Worm (Caenorhabditis elegans) whole organism, L1 larva: Measurements from ENCODE around the gene nhr-253.
A peak's percentile ranks its signal among the peaks of the same experiment; 100 is the strongest.

Experiments used
- C16A3.4 ChIP-seq: fragments of 150-350 bp; optimal IDR thresholded peaks from 2 replicates; lab custom pipeline; 2014; ENCODE audit warnings: missing biosample characterization, missing genetic modification characterization
- aha-1 ChIP-seq: fragments of 150-350 bp; optimal IDR thresholded peaks from 2 replicates; lab custom pipeline; 2014; ENCODE audit warnings: missing biosample characterization, missing genetic modification characterization
- aly-2 ChIP-seq: fragments of 150-350 bp; optimal IDR thresholded peaks from 2 replicates; lab custom pipeline; 2014; ENCODE audit warnings: missing biosample characterization, missing genetic modification characterization
- blmp-1 ChIP-seq: fragments of 150-350 bp; optimal IDR thresholded peaks from 2 replicates; lab custom pipeline; 2014; ENCODE audit warnings: missing biosample characterization, missing genetic modification characterization
- ces-1 ChIP-seq: fragments of 150-350 bp; optimal IDR thresholded peaks from 2 replicates; lab custom pipeline; 2014; ENCODE audit warnings: missing biosample characterization, missing genetic modification reagents, missing genetic modification characterization
- dpl-1 ChIP-seq, 3 experiments: fragments of 150-350 bp in 2 of 3; sonication (generic microtip) in 1 of 3; optimal IDR thresholded peaks; 2 replicates each; lab custom pipeline; 2014 to 2017; ENCODE audit warnings: missing biosample characterization in 3 of 3, missing genetic modification characterization in 3 of 3, missing genetic modification reagents in 3 of 3
- efl-1 ChIP-seq, 4 experiments: fragments of 150-350 bp; optimal IDR thresholded peaks in 3 of 4; peaks in 1 of 4; 1 replicate in 1 of 4; 2 replicates in 3 of 4; lab custom pipeline; 2014; ENCODE audit warnings: missing biosample characterization in 2 of 4, missing genetic modification characterization in 2 of 4, missing genetic modification reagents in 2 of 4
- egl-27 ChIP-seq, 2 experiments: fragments of 150-350 bp in 1 of 2; sonication (generic microtip); optimal IDR thresholded peaks; 3 replicates each; lab custom pipeline; 2017 to 2018; ENCODE audit warnings: missing biosample characterization in 2 of 2, missing genetic modification characterization in 2 of 2, missing genetic modification reagents in 2 of 2
- elt-2 ChIP-seq: sonication (generic microtip); optimal IDR thresholded peaks from 2 replicates; lab custom pipeline; 2016; ENCODE audit warnings: missing genetic modification characterization, mild to moderate bottlenecking, inconsistent platforms, missing compliant biosample characterization, missing genetic modification reagents
- elt-3 ChIP-seq, 6 experiments: fragments of 150-350 bp in 1 of 6; sonication (generic microtip); optimal IDR thresholded peaks; 2 replicates each; lab custom pipeline; 2017 to 2018; ENCODE audit warnings: missing biosample characterization in 6 of 6, missing genetic modification characterization in 6 of 6, inconsistent platforms in 1 of 6
- fkh-4 ChIP-seq: sonication (generic microtip); optimal IDR thresholded peaks from 2 replicates; lab custom pipeline; 2016; ENCODE audit warnings: missing compliant biosample characterization, missing genetic modification characterization, borderline replicate concordance
- grh-1 ChIP-seq: fragments of 200-800 bp; sonication (Bioruptor generic); IDR thresholded peaks from 2 replicates; pipeline ENCODE4 v1.3.6; 2022; ENCODE audit warnings: missing genetic modification reagents, missing genetic modification characterization, missing compliant biosample characterization
- hlh-4 ChIP-seq: sonication (generic microtip); optimal IDR thresholded peaks from 2 replicates; lab custom pipeline; 2016; ENCODE audit warnings: mild to moderate bottlenecking, missing genetic modification characterization, missing compliant biosample characterization
- jun-1 ChIP-seq: fragments of 150-350 bp; optimal IDR thresholded peaks from 2 replicates; lab custom pipeline; 2014; ENCODE audit warnings: missing biosample characterization, missing genetic modification reagents, missing genetic modification characterization
- lin-14 ChIP-seq: fragments of 200-800 bp; sonication (Bioruptor generic); optimal IDR thresholded peaks from 2 replicates; lab custom pipeline; 2018; ENCODE audit warnings: mild to moderate bottlenecking, missing genetic modification characterization, moderate library complexity, missing compliant biosample characterization
- lin-35 ChIP-seq, 2 experiments: fragments of 150-350 bp; optimal IDR thresholded peaks; 2 replicates each; lab custom pipeline; 2014; ENCODE audit warnings: missing biosample characterization in 2 of 2, missing genetic modification characterization in 2 of 2, missing genetic modification reagents in 2 of 2
- lsy-2 ChIP-seq, 2 experiments: fragments of 150-350 bp; optimal IDR thresholded peaks; 2 replicates each; lab custom pipeline; 2014; ENCODE audit warnings: missing biosample characterization in 2 of 2, missing genetic modification characterization in 2 of 2
- mab-9 ChIP-seq: fragments of 200-800 bp; sonication (Bioruptor generic); IDR thresholded peaks from 2 replicates; pipeline ENCODE4 v1.3.6; 2022; ENCODE audit warnings: missing genetic modification reagents, missing genetic modification characterization, missing compliant biosample characterization
- mdl-1 ChIP-seq, 2 experiments: fragments of 150-350 bp; optimal IDR thresholded peaks; 2 replicates each; lab custom pipeline; 2014 to 2017; ENCODE audit warnings: missing biosample characterization in 2 of 2, missing genetic modification characterization in 2 of 2, inconsistent platforms in 1 of 2
- nhr-19 ChIP-seq: fragments of 200-800 bp; sonication (Bioruptor generic); conservative IDR thresholded peaks from 2 replicates; pipeline ENCODE4 v1.3.6; 2022; ENCODE audit warnings: missing genetic modification characterization, missing compliant biosample characterization
- nhr-20 ChIP-seq: sonication (generic microtip); optimal IDR thresholded peaks from 2 replicates; lab custom pipeline; 2016; ENCODE audit warnings: mild to moderate bottlenecking, missing genetic modification characterization, missing compliant biosample characterization
- nhr-28 ChIP-seq: fragments of 150-350 bp; optimal IDR thresholded peaks from 2 replicates; lab custom pipeline; 2014; ENCODE audit warnings: missing biosample characterization, missing genetic modification characterization
- nhr-47 ChIP-seq: sonication (generic microtip); optimal IDR thresholded peaks from 2 replicates; lab custom pipeline; 2016; ENCODE audit warnings: mild to moderate bottlenecking, missing genetic modification characterization, moderate library complexity, missing compliant biosample characterization
- nhr-71 ChIP-seq: sonication (generic microtip); optimal IDR thresholded peaks from 2 replicates; lab custom pipeline; 2016; ENCODE audit warnings: mild to moderate bottlenecking, missing genetic modification characterization, moderate library complexity, missing compliant biosample characterization
- nhr-77 ChIP-seq: fragments of 150-350 bp; optimal IDR thresholded peaks from 2 replicates; lab custom pipeline; 2014; ENCODE audit warnings: missing biosample characterization, missing genetic modification characterization
- nhr-84 ChIP-seq: sonication (generic microtip); optimal IDR thresholded peaks from 2 replicates; lab custom pipeline; 2017; ENCODE audit warnings: missing biosample characterization, missing genetic modification characterization
- nhr-85 ChIP-seq: sonication (generic microtip); peaks from one replicate; lab custom pipeline; 2016; ENCODE audit warnings: missing genetic modification characterization, inconsistent platforms, missing compliant biosample characterization
- nhr-90 ChIP-seq: sonication (generic microtip); optimal IDR thresholded peaks from 2 replicates; lab custom pipeline; 2016; ENCODE audit warnings: mild to moderate bottlenecking, missing genetic modification characterization, missing compliant biosample characterization; ENCODE audit not compliant: poor library complexity
- skn-1 ChIP-seq: fragments of 150-350 bp; optimal IDR thresholded peaks from 2 replicates; lab custom pipeline; 2014; ENCODE audit warnings: missing biosample characterization, missing genetic modification characterization
- snu-23 ChIP-seq: sonication (generic microtip); optimal IDR thresholded peaks from 2 replicates; lab custom pipeline; 2016; ENCODE audit warnings: missing genetic modification characterization, missing compliant biosample characterization
- tbx-2 ChIP-seq: sonication (generic microtip); optimal IDR thresholded peaks from 2 replicates; lab custom pipeline; 2016; ENCODE audit warnings: missing genetic modification characterization, missing compliant biosample characterization
- unc-130 ChIP-seq: fragments of 150-350 bp; optimal IDR thresholded peaks from 2 replicates; lab custom pipeline; 2017; ENCODE audit warnings: missing biosample characterization, missing genetic modification characterization, inconsistent platforms
- unc-30 ChIP-seq: sonication (generic microtip); optimal IDR thresholded peaks from 2 replicates; lab custom pipeline; 2017; ENCODE audit warnings: missing biosample characterization, missing genetic modification characterization
- vab-15 ChIP-seq: sonication (generic microtip); optimal IDR thresholded peaks from 2 replicates; lab custom pipeline; 2017; ENCODE audit warnings: missing genotype, mild to moderate bottlenecking, missing genetic modification characterization, missing compliant biosample characterization
- zag-1 ChIP-seq: fragments of 150-350 bp; optimal IDR thresholded peaks from 2 replicates; lab custom pipeline; 2014; ENCODE audit warnings: missing biosample characterization, missing genetic modification characterization
- ztf-4 ChIP-seq: fragments of 150-350 bp; optimal IDR thresholded peaks from 2 replicates; lab custom pipeline; 2014; ENCODE audit warnings: missing biosample characterization, missing genetic modification characterization

nhr-253 gene

ce11 chrV:381227-381950 is 15.0 kb upstream of the nhr-253 start, which contains the start of gene ZK6.8:
Gene ZK6.8, plus strand, starts transcription at chrV:381908.
- TF ChIP-seq nhr-90 (peak; percentile 79), elt-2 (no peak), lin-35 (GFP tag; optimal IDR thresholded peaks at IDR 0.05; lab: Kevin White, UChicago) (peak in 1 of 2 experiments; percentile 67), dpl-1 (GFP tag; optimal IDR thresholded peaks at IDR 0.05; lab: Kevin White, UChicago) (peak in 1 of 3 experiments; percentile 23), jun-1 (tag; lab: Kevin White, UChicago) (peak; percentile 38), ces-1 (GFP tag; lab: Kevin White, UChicago) (no peak), aha-1 (tag; lab: Kevin White, UChicago) (no peak), nhr-84 (tag; lab: Kevin White, UChicago) (no peak), mdl-1 (tag; optimal IDR thresholded peaks at IDR 0.05; lab: Kevin White, UChicago) (peak in 1 of 2 experiments; percentile 77), grh-1 (GFP tag; lab: Robert Waterston, UW) (peak; percentile 93), nhr-71 (peak; percentile 79), unc-130 (peak; percentile 72), zag-1 (tag; lab: Kevin White, UChicago) (no peak), unc-30 (tag; lab: Kevin White, UChicago) (no peak), efl-1 (optimal IDR thresholded peaks at IDR 0.05; lab: Kevin White, UChicago) (no peak), efl-1 (GFP tag; optimal IDR thresholded peaks at IDR 0.05 in 1 of 2; lab: Kevin White, UChicago) (peak in 1 of 2 experiments; percentile 86), nhr-19 (peak; percentile 79), C16A3.4 (tag; lab: Kevin White, UChicago) (peak; percentile 11), nhr-47 (tag; lab: Kevin White, UChicago) (peak; percentile 51), lin-14 (GFP tag; lab: Kevin White, UChicago) (peak; percentile 97), ztf-4 (no peak), nhr-20 (tag; lab: Kevin White, UChicago) (peak; percentile 90), aly-2 (tag; lab: Kevin White, UChicago) (no peak), nhr-28 (tag; lab: Kevin White, UChicago) (no peak), tbx-2 (peak; percentile 73), snu-23 (GFP tag; lab: Kevin White, UChicago) (peak; percentile 49), lsy-2 (tag; optimal IDR thresholded peaks at IDR 0.05; lab: Kevin White, UChicago) (peak in 1 of 2 experiments; percentile 65), nhr-85 (tag; lab: Kevin White, UChicago) (peak; percentile 99), blmp-1 (peak; percentile 88), elt-3 (tag; optimal IDR thresholded peaks at IDR 0.05; lab: Kevin White, UChicago) (peak; percentile 78 to 99 (median 84)), vab-15 (peak; percentile 57), skn-1 (tag; lab: Kevin White, UChicago) (peak; percentile 20)

- TF ChIP-seq unc-130 (no peak), elt-2 (peak; percentile 48)
Measured at ce11 chrV:384511-384910, 11.9 kb upstream of the nhr-253 start.

DNA sequence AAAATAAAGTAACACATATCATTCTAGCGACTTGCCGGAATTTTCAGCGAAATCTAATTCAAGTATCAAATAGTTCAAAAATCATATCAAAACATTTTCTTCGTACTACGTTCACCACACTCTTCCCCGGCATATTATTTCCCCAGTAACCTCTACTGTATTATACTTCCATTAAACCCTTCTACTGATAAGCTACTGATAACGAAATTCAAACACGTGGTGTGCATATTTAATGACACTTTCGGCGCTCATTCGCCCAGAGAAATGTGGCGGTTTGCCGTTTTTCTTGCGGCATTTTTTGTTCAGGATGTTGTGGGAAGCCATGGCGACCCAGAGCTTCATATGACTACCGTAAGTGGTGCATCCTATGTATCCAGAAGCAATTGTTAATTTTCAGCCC is 10.9 kb upstream of the nhr-253 start, which contains the start of gene lipl-5:
Gene lipl-5, plus strand, starts transcription at position 259 of the 400 bp plus-strand sequence.
- TF ChIP-seq unc-130 (no peak), elt-2 (peak; percentile 81), lin-35 (GFP tag; optimal IDR thresholded peaks at IDR 0.05; lab: Kevin White, UChicago) (peak in 1 of 2 experiments; percentile 18), fkh-4 (tag; lab: Kevin White, UChicago) (no peak), hlh-4 (tag; lab: Kevin White, UChicago) (no peak)

DNA sequence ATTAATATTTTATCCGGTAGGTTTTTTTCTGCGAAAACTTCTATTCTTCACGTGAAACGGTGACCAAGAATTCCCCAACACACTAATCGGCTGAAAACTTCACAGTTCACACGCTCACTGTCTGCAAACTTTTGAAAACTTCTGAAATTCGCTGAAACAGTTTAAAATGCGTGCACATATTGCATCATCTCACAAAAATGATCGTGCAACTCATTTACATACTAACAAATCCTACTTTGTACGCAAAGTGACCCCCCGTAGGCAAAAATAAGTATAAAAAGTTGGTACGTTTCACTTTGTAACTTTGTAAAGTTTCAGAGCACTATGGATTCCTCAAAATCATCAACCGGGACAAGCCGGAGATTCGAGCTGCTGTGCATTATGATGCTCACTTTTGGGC is 8.0 kb upstream of the nhr-253 start, which contains the start of gene ZK6.6:
Gene ZK6.6, plus strand, starts transcription at position 301 of the 400 bp plus-strand sequence.
- no peak for TF ChIP-seq mab-9 (GFP tag; lab: Robert Waterston, UW)
- no peak for TF ChIP-seq nhr-77 (tag; lab: Kevin White, UChicago)
- no peak for TF ChIP-seq nhr-28 (tag; lab: Kevin White, UChicago)
- no peak for TF ChIP-seq C16A3.4 (tag; lab: Kevin White, UChicago)
- no peak for TF ChIP-seq nhr-71
- TF ChIP-seq egl-27 (tag; optimal IDR thresholded peaks at IDR 0.05; lab: Kevin White, UChicago) = no peak
